Worm (Caenorhabditis elegans) whole organism, L1 larva: ENCODE data around the gene hrpf-2.

Experiments
- ceh-82 ChIP-seq, 3 experiments: fragments of 150-350 bp in 1 of 3; sonication (generic microtip) in 2 of 3; optimal IDR thresholded peaks; 2 replicates each; lab custom pipeline; 2014 to 2017; ENCODE audit warnings: missing biosample characterization in 3 of 3, missing genetic modification characterization in 3 of 3
- ets-5 ChIP-seq: fragments of 200-800 bp; sonication (Bioruptor generic); IDR thresholded peaks from 2 replicates; pipeline ENCODE4 v1.3.6; 2022; ENCODE audit warnings: missing genetic modification characterization, missing compliant biosample characterization
- lin-14 ChIP-seq: fragments of 200-800 bp; sonication (Bioruptor generic); optimal IDR thresholded peaks from 2 replicates; lab custom pipeline; 2018; ENCODE audit warnings: mild to moderate bottlenecking, missing genetic modification characterization, moderate library complexity, missing compliant biosample characterization
- lin-39 ChIP-seq: fragments of 150-350 bp; optimal IDR thresholded peaks from 2 replicates; lab custom pipeline; 2014; ENCODE audit warnings: missing biosample characterization, missing genetic modification reagents, missing genetic modification characterization
- mep-1 ChIP-seq: fragments of 150-350 bp; optimal IDR thresholded peaks from 2 replicates; lab custom pipeline; 2014; ENCODE audit warnings: missing biosample characterization, missing genetic modification characterization
- nhr-11 ChIP-seq: fragments of 150-350 bp; optimal IDR thresholded peaks from 2 replicates; lab custom pipeline; 2014; ENCODE audit warnings: missing biosample characterization, missing genetic modification characterization
- nhr-12 ChIP-seq: sonication (generic microtip); optimal IDR thresholded peaks from 2 replicates; lab custom pipeline; 2017; ENCODE audit warnings: missing biosample characterization, missing genetic modification characterization
- nhr-28 ChIP-seq: fragments of 150-350 bp; optimal IDR thresholded peaks from 2 replicates; lab custom pipeline; 2014; ENCODE audit warnings: missing biosample characterization, missing genetic modification characterization
- nhr-77 ChIP-seq: fragments of 150-350 bp; optimal IDR thresholded peaks from 2 replicates; lab custom pipeline; 2014; ENCODE audit warnings: missing biosample characterization, missing genetic modification characterization
- ztf-11 ChIP-seq, 2 experiments: sonication (generic microtip); optimal IDR thresholded peaks; 2 replicates each; lab custom pipeline; 2016 to 2017; ENCODE audit warnings: missing genetic modification characterization in 2 of 2, missing biosample characterization in 1 of 2, missing compliant biosample characterization in 1 of 2
- ztf-4 ChIP-seq: fragments of 150-350 bp; optimal IDR thresholded peaks from 2 replicates; lab custom pipeline; 2014; ENCODE audit warnings: missing biosample characterization, missing genetic modification characterization

DNA sequence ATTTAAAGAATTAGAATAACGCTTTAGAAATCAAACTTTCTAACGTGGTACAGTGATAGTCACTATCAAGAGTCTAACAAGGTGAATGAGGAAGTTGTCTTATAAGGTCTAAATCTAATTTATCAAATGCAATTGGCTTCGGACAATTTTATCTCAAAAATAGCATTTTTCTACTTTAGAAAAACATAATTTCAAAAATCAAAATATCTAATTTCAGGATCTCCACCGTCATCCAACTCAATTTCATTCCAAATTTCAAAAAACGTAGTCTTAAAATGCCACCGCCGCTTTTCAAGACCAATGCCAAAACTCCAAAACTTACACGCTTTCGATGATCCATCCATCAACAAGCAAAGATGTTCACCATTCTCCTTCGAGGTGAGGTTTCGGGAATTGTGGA lies 11.3 kb downstream of the hrpf-2 start, which contains the start of gene Y73B6BL.270:
- TF ChIP-seq mep-1 (tag; lab: Kevin White, UChicago) (no peak), nhr-77 (tag; lab: Kevin White, UChicago) (no peak), nhr-11 (tag; lab: Kevin White, UChicago) (no peak), ztf-4 (tag; lab: Kevin White, UChicago) (no peak), ets-5 (no peak), nhr-12 (no peak), ceh-82 (tag; optimal IDR thresholded peaks at IDR 0.05; lab: Kevin White, UChicago) (no peak), lin-14 (GFP tag; lab: Kevin White, UChicago) (no peak), ztf-11 (tag; optimal IDR thresholded peaks at IDR 0.05; lab: Kevin White, UChicago) (no peak), nhr-28 (tag; lab: Kevin White, UChicago) (no peak), lin-39 (no peak)
